Worm (Caenorhabditis elegans): Measurements from ENCODE around the gene dtmk-1.

DNA sequence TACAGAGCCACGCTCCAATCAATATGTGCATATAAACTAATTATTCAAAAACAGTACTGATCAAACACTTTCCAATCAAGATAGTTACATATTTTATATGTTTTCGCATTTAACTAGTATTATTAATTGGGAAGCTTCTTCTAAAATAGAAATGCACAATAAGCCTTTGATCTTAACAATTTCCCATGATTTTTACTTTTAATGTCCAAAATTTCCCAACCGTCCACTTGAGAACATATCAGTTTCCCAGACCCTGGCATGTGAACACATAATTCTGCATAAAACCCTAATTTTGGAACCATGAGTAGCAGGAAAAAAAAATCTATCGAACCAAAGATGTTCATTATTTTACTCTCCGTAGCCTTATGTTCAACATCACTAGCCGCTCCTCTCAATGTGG is 9.5 kb upstream of the dtmk-1 start, which contains the start of gene R53.8:
- no peak for TF ChIP-seq ztf-11 (tag; optimal IDR thresholded peaks at IDR 0.05)
- no peak for TF ChIP-seq lin-39 (tag; optimal IDR thresholded peaks at IDR 0.05)
- no peak for TF ChIP-seq ces-1 (GFP tag; optimal IDR thresholded peaks at IDR 0.05)
- no peak for TF ChIP-seq egl-27 (tag; optimal IDR thresholded peaks at IDR 0.05)
- no peak for TF ChIP-seq zfp-3 (GFP tag; conservative IDR thresholded peaks at IDR 0.05)
- no peak for TF ChIP-seq ZK546.5 (tag; optimal IDR thresholded peaks at IDR 0.05)
- no peak for TF ChIP-seq daf-12 (tag; optimal IDR thresholded peaks at IDR 0.05)
- no peak for TF ChIP-seq dmd-9 (GFP tag; IDR thresholded peaks at IDR 0.05)
- TF ChIP-seq R02D3.7 (tag; optimal IDR thresholded peaks at IDR 0.05), result no peak
- no peak for TF ChIP-seq nhr-6 (tag; optimal IDR thresholded peaks at IDR 0.05)
- no peak for TF ChIP-seq snpc-4 (tag; optimal IDR thresholded peaks at IDR 0.05)
- no peak for TF ChIP-seq zfp-2 (tag; optimal IDR thresholded peaks at IDR 0.05)
- TF ChIP-seq hmg-1.1 (GFP tag; IDR thresholded peaks at IDR 0.05), result no peak

Data from whole organism, L4 larva.